Fruit fly (Drosophila melanogaster): Measurements from ENCODE around the gene CG11983.

CG11983 gene

DNA sequence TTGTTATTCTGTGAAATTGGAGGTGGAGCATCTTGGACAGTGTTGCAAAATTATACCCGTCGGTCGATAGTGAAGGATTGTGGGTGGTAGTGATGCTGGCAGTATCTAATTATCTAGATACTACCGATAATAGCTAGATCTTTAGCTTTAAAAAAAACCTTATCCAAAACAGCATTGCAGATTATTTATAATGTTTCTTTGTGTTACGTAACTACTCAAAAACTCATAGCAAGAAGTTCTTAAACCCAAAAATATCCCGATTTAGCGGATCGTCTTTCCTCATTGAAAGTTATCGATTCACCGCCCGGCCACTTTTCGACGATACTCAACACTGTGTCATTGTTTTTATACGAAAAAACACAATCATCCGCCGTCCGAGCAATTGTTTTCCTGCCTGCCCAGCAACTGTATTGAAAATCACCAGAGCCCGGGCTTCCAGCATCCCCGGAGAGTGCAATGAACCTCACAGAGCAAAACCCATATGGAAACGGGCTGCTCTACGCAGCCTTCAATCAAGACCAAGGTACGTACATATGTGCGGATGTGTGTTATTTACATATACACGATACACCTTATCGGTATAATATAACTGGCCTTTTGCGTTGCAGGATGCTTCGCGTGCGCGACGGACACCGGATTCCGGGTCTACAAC lies 15.1 kb upstream of the CG11983 start, which contains the start of gene CG11975 (continued):
- TF ChIP-seq otp (GFP tag; IDR thresholded peaks at IDR 0.05) = no peak
- TF ChIP-seq lov (optimal IDR thresholded peaks at IDR 0.05) = no peak
- TF ChIP-seq lov (GFP tag; IDR thresholded peaks at IDR 0.05) = no peak
- TF ChIP-seq CG12391 (tag; optimal IDR thresholded peaks at IDR 0.05) = peak; percentile 78
- no peak for TF ChIP-seq Lpt (GFP tag; optimal IDR thresholded peaks at IDR 0.05)
- no peak for TF ChIP-seq CG3838 (GFP tag; optimal IDR thresholded peaks at IDR 0.05)
- peak; percentile 98 for TF ChIP-seq sens (GFP tag)
- peak; percentile 61 for TF ChIP-seq vvl (GFP tag; IDR thresholded peaks at IDR 0.05)
- peak; percentile 17 for TF ChIP-seq esg (GFP tag; conservative IDR thresholded peaks at IDR 0.05)
- no peak for TF ChIP-seq CG7745 (tag; optimal IDR thresholded peaks at IDR 0.05)
- peak; percentile 86 for TF ChIP-seq gro (GFP tag; optimal IDR thresholded peaks at IDR 0.05)
- peak; percentile 59 for TF ChIP-seq mirr (GFP tag; optimal IDR thresholded peaks at IDR 0.05)
- no peak for TF ChIP-seq CG7357 (GFP tag; IDR thresholded peaks at IDR 0.05)
- peak; percentile 70 for TF ChIP-seq lmd (GFP tag; IDR thresholded peaks at IDR 0.05)
- TF ChIP-seq tap (tag; optimal IDR thresholded peaks at IDR 0.05) = no peak
- TF ChIP-seq CG2712 (tag; optimal IDR thresholded peaks at IDR 0.05) = peak; percentile 74
- TF ChIP-seq CG1233 (GFP tag; optimal IDR thresholded peaks at IDR 0.05) = peak; percentile 48
- TF ChIP-seq sim (GFP tag; IDR thresholded peaks at IDR 0.05) = no peak
- no peak for TF ChIP-seq HLHmδ (GFP tag; optimal IDR thresholded peaks at IDR 0.05)
- 0 out of 2 replicates have a peak, but pooled peaks have one; percentile 21 for TF ChIP-seq CG10959 (GFP tag; IDR thresholded peaks at IDR 0.05)
- peak; percentile 58 for TF ChIP-seq Ptx1 (GFP tag; IDR thresholded peaks at IDR 0.05)
- TF ChIP-seq CG15601 (tag; optimal IDR thresholded peaks at IDR 0.05) = peak; percentile 60
- no peak for TF ChIP-seq nau (GFP tag; optimal IDR thresholded peaks at IDR 0.05)
- peak; percentile 32 for TF ChIP-seq Jarid2 (GFP tag; optimal IDR thresholded peaks at IDR 0.05)
- no peak for TF ChIP-seq Oaz (GFP tag; IDR thresholded peaks at IDR 0.05)
- TF ChIP-seq insv (GFP tag; optimal IDR thresholded peaks at IDR 0.05) = peak in 1 of 2 experiments; percentile 51
- TF ChIP-seq GATAe (GFP tag; conservative IDR thresholded peaks at IDR 0.05) = 0 out of 2 replicates have a peak, but pooled peaks have one; percentile 54
- peak; percentile 79 for TF ChIP-seq Scr (GFP tag; IDR thresholded peaks at IDR 0.05; ENCODE audit: partially characterized antibody)
- peak; percentile 43 for TF ChIP-seq CG4282 (GFP tag; optimal IDR thresholded peaks at IDR 0.05)
- peak; percentile 86 for TF ChIP-seq CG13775 (GFP tag; optimal IDR thresholded peaks at IDR 0.05)
- TF ChIP-seq Hr51 (GFP tag; optimal IDR thresholded peaks at IDR 0.05) = peak in 1 of 2 experiments; percentile 86
- TF ChIP-seq dan (GFP tag; IDR thresholded peaks at IDR 0.05) = no peak
- TF ChIP-seq NC2α (GFP tag; optimal IDR thresholded peaks at IDR 0.05) = peak; percentile 22
- no peak for TF ChIP-seq abd-A (tag; optimal IDR thresholded peaks at IDR 0.05)
- TF ChIP-seq Bteb2 (GFP tag; optimal IDR thresholded peaks at IDR 0.05) = peak; percentile 62
- TF ChIP-seq NfI (GFP tag; optimal IDR thresholded peaks at IDR 0.05) = peak; percentile 68
- peak; percentile 92 for TF ChIP-seq CG4617 (GFP tag; optimal IDR thresholded peaks at IDR 0.05; ENCODE audit: borderline replicate concordance)
- TF ChIP-seq ham (GFP tag; IDR thresholded peaks at IDR 0.05) = no peak
- peak; percentile 57 for TF ChIP-seq CG8765 (GFP tag; IDR thresholded peaks at IDR 0.05)
- peak; percentile 91 for TF ChIP-seq pho (GFP tag; optimal IDR thresholded peaks at IDR 0.05)
- TF ChIP-seq Gsc (GFP tag; IDR thresholded peaks at IDR 0.05) = no peak
- no peak for TF ChIP-seq CG6654 (GFP tag; optimal IDR thresholded peaks at IDR 0.05)
- TF ChIP-seq emc (GFP tag; optimal IDR thresholded peaks at IDR 0.05) = peak; percentile 36
- no peak for TF ChIP-seq CG17385 (GFP tag; optimal IDR thresholded peaks at IDR 0.05)
- TF ChIP-seq Atf6 (GFP tag; IDR thresholded peaks at IDR 0.05) = peak; percentile 64
- 0 out of 2 replicates have a peak, but pooled peaks have one; percentile 47 for TF ChIP-seq CG6689 (GFP tag; IDR thresholded peaks at IDR 0.05)
- peak; percentile 57 for TF ChIP-seq CG10979 (tag; optimal IDR thresholded peaks at IDR 0.05)
- TF ChIP-seq HHEX (GFP tag; optimal IDR thresholded peaks at IDR 0.05) = peak; percentile 66
- TF ChIP-seq Fer3 (tag; optimal IDR thresholded peaks at IDR 0.05) = no peak
- peak in 1 of 2 experiments; percentile 35 for TF ChIP-seq crp (GFP tag; optimal IDR thresholded peaks at IDR 0.05)

Measured in whole organism, embryonic.